Fruit fly (Drosophila melanogaster) whole organism, wandering third instar larva: Measurements from ENCODE around the gene DopEcR.

Experiments
- CG9705 ChIP-seq: fragments of 200-800 bp; sonication (Bioruptor generic); optimal IDR thresholded peaks from 2 replicates; lab custom pipeline; 2018; ENCODE audit warnings: missing biosample characterization, mild to moderate bottlenecking, missing genetic modification characterization
- CrebA ChIP-seq: fragments of 200-800 bp; sonication (Bioruptor generic); optimal IDR thresholded peaks from 2 replicates; lab custom pipeline; 2016; ENCODE audit warnings: missing biosample characterization, mild to moderate bottlenecking, missing genetic modification characterization, borderline replicate concordance
- Dfd ChIP-seq: fragments of >200 bp; optimal IDR thresholded peaks from 2 replicates; lab custom pipeline; 2017; ENCODE audit warnings: missing biosample characterization, missing genetic modification characterization
- Hr83 ChIP-seq: fragments of 200-300 bp; sonication (Bioruptor generic); optimal IDR thresholded peaks from 2 replicates; lab custom pipeline; 2016; ENCODE audit warnings: missing biosample characterization, mild to moderate bottlenecking, missing genetic modification characterization, moderate library complexity; ENCODE audit not compliant: poor library complexity, severe bottlenecking
- Mio ChIP-seq: sonication (Bioruptor generic); optimal IDR thresholded peaks from 2 replicates; lab custom pipeline; 2016; ENCODE audit warnings: missing biosample characterization, missing genetic modification characterization
- Myc ChIP-seq: fragments of >200 bp; optimal IDR thresholded peaks from 2 replicates; lab custom pipeline; 2017
- ey ChIP-seq: fragments of 200-800 bp; sonication (Bioruptor generic); optimal IDR thresholded peaks from 2 replicates; lab custom pipeline; 2016; ENCODE audit warnings: missing biosample characterization, missing genetic modification characterization
- h ChIP-seq: fragments of 200-800 bp; sonication (Bioruptor generic); optimal IDR thresholded peaks from 3 replicates; lab custom pipeline; 2016; ENCODE audit warnings: missing biosample characterization, mild to moderate bottlenecking, missing genetic modification characterization
- psq ChIP-seq: fragments of 200-800 bp; sonication (Bioruptor generic); optimal IDR thresholded peaks from 3 replicates; lab custom pipeline; 2017; ENCODE audit warnings: missing biosample characterization, mild to moderate bottlenecking, missing genetic modification characterization, moderate library complexity
- usp ChIP-seq: fragments of >200 bp; optimal IDR thresholded peaks from 2 replicates; lab custom pipeline; 2017; ENCODE audit warnings: missing biosample characterization, missing genetic modification characterization

DNA sequence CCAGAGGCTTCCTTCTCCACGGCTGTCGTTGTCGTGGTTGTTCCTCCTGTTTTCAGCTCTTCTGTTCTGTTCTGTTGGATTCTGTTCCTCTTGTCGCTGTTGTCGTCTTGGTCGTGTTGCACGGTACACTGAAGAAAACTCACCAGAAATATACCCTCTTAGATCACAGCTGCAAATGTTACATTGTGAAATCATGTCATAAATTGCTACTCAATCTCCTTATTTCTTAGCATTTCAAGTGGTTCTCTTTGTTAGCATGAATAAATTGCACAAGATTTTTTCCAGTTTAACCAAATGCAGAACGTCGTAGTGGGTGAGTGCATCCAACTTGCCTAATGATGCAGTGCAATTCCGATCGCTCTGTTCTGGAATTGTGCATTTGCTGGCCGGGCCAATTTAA is 17.7 kb upstream of the DopEcR start:
- no peak for TF ChIP-seq psq (GFP tag; lab: Kevin White, UChicago)
- TF ChIP-seq Mio (GFP tag; lab: Kevin White, UChicago) = no peak
- no peak for TF ChIP-seq usp (GFP tag; lab: Kevin White, UChicago)
- TF ChIP-seq CG9705 (GFP tag; lab: Kevin White, UChicago) = no peak
- TF ChIP-seq h (GFP tag; lab: Kevin White, UChicago) = no peak
- TF ChIP-seq CrebA (GFP tag; lab: Kevin White, UChicago) = no peak
- TF ChIP-seq Hr83 = no peak
- no peak for TF ChIP-seq Dfd (GFP tag; lab: Kevin White, UChicago)
- TF ChIP-seq Myc (lab: Kevin White, UChicago) = no peak
- no peak for TF ChIP-seq ey (GFP tag; lab: Kevin White, UChicago)
